Worm (Caenorhabditis elegans) whole organism, late embryonic: Measurements from ENCODE around the gene K06H7.1.

Source experiments
- C08G9.2 ChIP-seq: sonication (generic microtip); optimal IDR thresholded peaks from 2 replicates; lab custom pipeline; 2016; ENCODE audit warnings: mild to moderate bottlenecking, missing genetic modification characterization, moderate library complexity, missing compliant biosample characterization
- F13H6.1 ChIP-seq: sonication (generic microtip); optimal IDR thresholded peaks from 2 replicates; lab custom pipeline; 2016; ENCODE audit warnings: missing genetic modification characterization, missing compliant biosample characterization
- K09A11.1 ChIP-seq: sonication (generic microtip); optimal IDR thresholded peaks from 2 replicates; lab custom pipeline; 2017; ENCODE audit warnings: antibody characterized with exemption, mild to moderate bottlenecking, missing genetic modification characterization, missing compliant biosample characterization; ENCODE audit not compliant: insufficient read depth
- Y22D7AL.16 ChIP-seq: sonication (generic microtip); optimal IDR thresholded peaks from 2 replicates; lab custom pipeline; 2016; ENCODE audit warnings: missing genetic modification characterization, missing compliant biosample characterization
- ama-1 ChIP-seq: fragments of 150-350 bp; optimal IDR thresholded peaks from 2 replicates; lab custom pipeline; 2014
- ceh-19 ChIP-seq: fragments of 200-800 bp; sonication (Bioruptor generic); optimal IDR thresholded peaks from 2 replicates; lab custom pipeline; 2018; ENCODE audit warnings: mild to moderate bottlenecking, missing genetic modification characterization, missing compliant biosample characterization
- ceh-2 ChIP-seq: sonication (generic microtip); optimal IDR thresholded peaks from 2 replicates; lab custom pipeline; 2016; ENCODE audit warnings: missing genotype, missing genetic modification characterization, missing compliant biosample characterization
- ceh-24 ChIP-seq: sonication (generic microtip); optimal IDR thresholded peaks from 2 replicates; lab custom pipeline; 2016; ENCODE audit warnings: mild to moderate bottlenecking, missing genetic modification characterization, missing compliant biosample characterization
- ceh-34 ChIP-seq: sonication (generic microtip); optimal IDR thresholded peaks from 2 replicates; lab custom pipeline; 2016; ENCODE audit warnings: mild to moderate bottlenecking, missing genetic modification characterization, missing compliant biosample characterization
- ceh-48 ChIP-seq: sonication (generic microtip); optimal IDR thresholded peaks from 2 replicates; lab custom pipeline; 2016; ENCODE audit warnings: missing genetic modification characterization, inconsistent platforms, missing compliant biosample characterization
- ceh-6 ChIP-seq: fragments of 200-800 bp; sonication (Bioruptor generic); optimal IDR thresholded peaks from 2 replicates; lab custom pipeline; 2018; ENCODE audit warnings: mild to moderate bottlenecking, missing genetic modification characterization, missing compliant biosample characterization
- ceh-9 ChIP-seq: sonication (generic microtip); optimal IDR thresholded peaks from 2 replicates; lab custom pipeline; 2016; ENCODE audit warnings: mild to moderate bottlenecking, missing genetic modification characterization, inconsistent platforms, missing compliant biosample characterization
- dmd-4 ChIP-seq: sonication (generic microtip); optimal IDR thresholded peaks from 2 replicates; lab custom pipeline; 2016; ENCODE audit warnings: borderline replicate concordance, missing genetic modification characterization, missing compliant biosample characterization
- dve-1 ChIP-seq: sonication (generic microtip); optimal IDR thresholded peaks from 2 replicates; lab custom pipeline; 2017; ENCODE audit warnings: antibody characterized with exemption, mild to moderate bottlenecking, missing genetic modification characterization, missing compliant biosample characterization
- elt-2 ChIP-seq: sonication (generic microtip); optimal IDR thresholded peaks from 2 replicates; lab custom pipeline; 2016; ENCODE audit warnings: missing genetic modification reagents, missing genetic modification characterization, missing compliant biosample characterization
- elt-4 ChIP-seq: sonication (generic microtip); optimal IDR thresholded peaks from 2 replicates; lab custom pipeline; 2016; ENCODE audit warnings: missing genetic modification characterization, missing compliant biosample characterization
- ets-4 ChIP-seq: sonication (generic microtip); optimal IDR thresholded peaks from 2 replicates; lab custom pipeline; 2016; ENCODE audit warnings: missing genetic modification characterization, missing compliant biosample characterization
- eyg-1 ChIP-seq: sonication (generic microtip); optimal IDR thresholded peaks from 2 replicates; lab custom pipeline; 2016; ENCODE audit warnings: missing genotype, missing genetic modification characterization, missing compliant biosample characterization
- fkh-10 ChIP-seq: fragments of 150-350 bp; optimal IDR thresholded peaks from 2 replicates; lab custom pipeline; 2014; ENCODE audit warnings: missing biosample characterization, missing genetic modification reagents, missing genetic modification characterization
- fkh-6 ChIP-seq: sonication (generic microtip); optimal IDR thresholded peaks from 2 replicates; lab custom pipeline; 2016; ENCODE audit warnings: missing genetic modification characterization, missing compliant biosample characterization
- gmeb-2 ChIP-seq: sonication (generic microtip); optimal IDR thresholded peaks from 2 replicates; lab custom pipeline; 2016; ENCODE audit warnings: missing genetic modification characterization, inconsistent platforms, missing compliant biosample characterization
- hlh-13 ChIP-seq: fragments of 200-800 bp; sonication (Bioruptor generic); optimal IDR thresholded peaks from 2 replicates; lab custom pipeline; 2018; ENCODE audit warnings: mild to moderate bottlenecking, missing genetic modification characterization, missing compliant biosample characterization
- hlh-30 ChIP-seq: sonication (generic microtip); optimal IDR thresholded peaks from 2 replicates; lab custom pipeline; 2017; ENCODE audit warnings: antibody characterized with exemption, missing genetic modification characterization, missing compliant biosample characterization; ENCODE audit not compliant: insufficient read depth
- hlh-6 ChIP-seq: sonication (generic microtip); optimal IDR thresholded peaks from 2 replicates; lab custom pipeline; 2016; ENCODE audit warnings: missing genotype, missing genetic modification characterization, missing compliant biosample characterization
- hlh-8 ChIP-seq: sonication (generic microtip); optimal IDR thresholded peaks from 2 replicates; lab custom pipeline; 2016; ENCODE audit warnings: missing genotype, missing genetic modification characterization, missing compliant biosample characterization
- lim-6 ChIP-seq: sonication (generic microtip); optimal IDR thresholded peaks from 2 replicates; lab custom pipeline; 2016; ENCODE audit warnings: missing genetic modification characterization, missing compliant biosample characterization
- mec-3 ChIP-seq: sonication (generic microtip); optimal IDR thresholded peaks from 2 replicates; lab custom pipeline; 2016; ENCODE audit warnings: borderline replicate concordance, missing genetic modification characterization, missing compliant biosample characterization
- npax-4 ChIP-seq: sonication (generic microtip); optimal IDR thresholded peaks from 2 replicates; lab custom pipeline; 2016; ENCODE audit warnings: missing genetic modification characterization, missing compliant biosample characterization
- odd-2 ChIP-seq: sonication (generic microtip); optimal IDR thresholded peaks from 2 replicates; lab custom pipeline; 2017; ENCODE audit warnings: antibody characterized with exemption, mild to moderate bottlenecking, missing genetic modification characterization, missing compliant biosample characterization
- pax-1 ChIP-seq: fragments of 150-350 bp; optimal IDR thresholded peaks from 2 replicates; lab custom pipeline; 2014; ENCODE audit warnings: missing biosample characterization, missing genetic modification characterization
- pha-2 ChIP-seq: sonication (generic microtip); optimal IDR thresholded peaks from 2 replicates; lab custom pipeline; 2017; ENCODE audit warnings: mild to moderate bottlenecking, missing genetic modification characterization, missing compliant biosample characterization
- pha-4 ChIP-seq: fragments of 150-350 bp; optimal IDR thresholded peaks from 2 replicates; lab custom pipeline; 2018; ENCODE audit warnings: missing biosample characterization, missing genetic modification reagents, missing genetic modification characterization
- pqm-1 ChIP-seq: sonication (generic microtip); optimal IDR thresholded peaks from 2 replicates; lab custom pipeline; 2016; ENCODE audit warnings: missing genetic modification characterization, missing compliant biosample characterization
- pros-1 ChIP-seq: fragments of 150-350 bp; optimal IDR thresholded peaks from 2 replicates; lab custom pipeline; 2014; ENCODE audit warnings: missing biosample characterization, missing genetic modification reagents, missing genetic modification characterization
- ref-2 ChIP-seq: sonication (generic microtip); optimal IDR thresholded peaks from 2 replicates; lab custom pipeline; 2016; ENCODE audit warnings: missing genetic modification characterization, missing compliant biosample characterization
- sdc-2 ChIP-seq: sonication (generic microtip); optimal IDR thresholded peaks from 2 replicates; lab custom pipeline; 2016; ENCODE audit warnings: missing genotype, missing genetic modification characterization, missing compliant biosample characterization
- sox-2 ChIP-seq: fragments of 200-800 bp; sonication (Bioruptor generic); IDR thresholded peaks from 2 replicates; pipeline ENCODE4 v1.3.6; 2022; ENCODE audit warnings: missing genetic modification reagents, missing genetic modification characterization, missing compliant biosample characterization
- syd-9 ChIP-seq: sonication (generic microtip); optimal IDR thresholded peaks from 2 replicates; lab custom pipeline; 2016; ENCODE audit warnings: mild to moderate bottlenecking, missing genetic modification characterization, moderate library complexity, missing compliant biosample characterization
- tbx-7 ChIP-seq: sonication (generic microtip); optimal IDR thresholded peaks from 2 replicates; lab custom pipeline; 2016; ENCODE audit warnings: missing genotype, missing genetic modification characterization, missing compliant biosample characterization
- ttx-3 ChIP-seq: sonication (generic microtip); optimal IDR thresholded peaks from 2 replicates; lab custom pipeline; 2016; ENCODE audit warnings: missing genetic modification reagents, missing genetic modification characterization, missing compliant biosample characterization
- unc-3 ChIP-seq, 2 experiments: fragments of 200-800 bp in 1 of 2; sonication (Bioruptor generic) in 1 of 2; sonication (generic microtip) in 1 of 2; conservative IDR thresholded peaks in 1 of 2; optimal IDR thresholded peaks in 1 of 2; 2 replicates each; pipeline versions ENCODE4 v1.3.6 to Lab custom; 2016 to 2022; ENCODE audit warnings: missing compliant biosample characterization in 2 of 2, missing genetic modification characterization in 2 of 2, missing genetic modification reagents in 1 of 2
- unc-42 ChIP-seq: sonication (generic microtip); optimal IDR thresholded peaks from 2 replicates; lab custom pipeline; 2016; ENCODE audit warnings: missing genotype, missing genetic modification characterization, missing compliant biosample characterization
- unc-55 ChIP-seq: sonication (generic microtip); optimal IDR thresholded peaks from 2 replicates; lab custom pipeline; 2017; ENCODE audit warnings: missing biosample characterization, missing genetic modification reagents, missing genetic modification characterization
- unc-86 ChIP-seq: sonication (generic microtip); optimal IDR thresholded peaks from 2 replicates; lab custom pipeline; 2016; ENCODE audit warnings: missing genetic modification characterization, missing compliant biosample characterization
- zip-5 ChIP-seq: sonication (generic microtip); optimal IDR thresholded peaks from 2 replicates; lab custom pipeline; 2016; ENCODE audit warnings: missing genetic modification characterization, missing compliant biosample characterization
- ztf-16 ChIP-seq: sonication (generic microtip); optimal IDR thresholded peaks from 2 replicates; lab custom pipeline; 2017; ENCODE audit warnings: missing genetic modification characterization, missing compliant biosample characterization

K06H7.1 gene

DNA sequence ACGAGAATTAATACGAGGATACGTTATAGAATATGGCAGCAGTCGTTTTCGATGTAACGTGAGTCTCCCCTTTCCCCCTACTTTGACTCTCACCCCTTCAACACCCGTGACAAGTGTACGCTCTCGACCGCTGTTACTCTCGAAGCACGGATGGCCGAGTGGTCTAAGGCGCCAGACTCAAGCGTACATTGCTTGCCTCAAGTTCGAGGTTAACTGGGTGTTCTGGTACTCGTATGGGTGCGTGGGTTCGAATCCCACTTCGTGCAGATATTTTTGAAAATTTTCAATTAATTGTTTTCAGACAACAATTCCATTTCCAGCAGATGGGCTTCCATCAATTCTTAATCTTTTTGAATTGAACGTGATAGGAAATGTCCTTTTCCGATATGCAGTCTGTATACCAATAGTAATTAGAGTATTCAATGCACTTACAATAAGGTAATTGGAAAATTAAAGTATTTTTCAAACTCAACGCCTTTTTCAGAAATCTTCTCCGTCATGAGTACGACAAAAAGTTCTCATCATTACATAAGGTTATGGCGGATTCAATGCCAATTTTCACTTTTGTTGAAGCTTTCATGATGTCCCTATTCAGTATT lies 10.4 kb downstream of the K06H7.1 start (continued):
- no peak for TF ChIP-seq mec-3 (tag; lab: Kevin White, UChicago)
- TF ChIP-seq unc-3 (GFP tag; conservative IDR thresholded peaks at IDR 0.05; lab: Robert Waterston, UW), result no peak; the same call in 1 of the 2 replicates
- TF ChIP-seq unc-3 (tag; optimal IDR thresholded peaks at IDR 0.05; lab: Kevin White, UChicago), result peak; percentile 59
- no peak for TF ChIP-seq ama-1 (lab: Kevin White, UChicago)
- TF ChIP-seq elt-4 (tag; lab: Kevin White, UChicago), result no peak
- TF ChIP-seq pax-1 (tag; lab: Kevin White, UChicago), result no peak
- peak; percentile 70 for TF ChIP-seq elt-2 (tag; lab: Kevin White, UChicago)
- TF ChIP-seq ztf-16 (tag; lab: Kevin White, UChicago), result peak; percentile 80
- TF ChIP-seq hlh-30, result peak; percentile 65
- TF ChIP-seq pqm-1 (tag; lab: Kevin White, UChicago), result peak; percentile 22
- peak; percentile 23 for TF ChIP-seq dmd-4
- TF ChIP-seq lim-6 (tag; lab: Kevin White, UChicago), result no peak
- peak; percentile 30 for TF ChIP-seq Y22D7AL.16 (tag; lab: Kevin White, UChicago)
- TF ChIP-seq sox-2 (GFP tag; lab: Robert Waterston, UW), result peak; percentile 71
- peak; percentile 18 for TF ChIP-seq hlh-13 (GFP tag; lab: Kevin White, UChicago)
- TF ChIP-seq C08G9.2 (tag; lab: Kevin White, UChicago), result peak; percentile 58
- no peak for TF ChIP-seq unc-55
- TF ChIP-seq ref-2, result peak; percentile 88
- TF ChIP-seq hlh-8 (tag; lab: Kevin White, UChicago), result peak; percentile 60
- TF ChIP-seq hlh-6 (tag; lab: Kevin White, UChicago), result peak; percentile 88
- peak; percentile 43 for TF ChIP-seq K09A11.1 (tag; lab: Kevin White, UChicago)
- TF ChIP-seq ceh-19, result peak; percentile 78
- TF ChIP-seq ceh-48, result peak; percentile 67
- no peak for TF ChIP-seq ceh-9 (tag; lab: Kevin White, UChicago)
- TF ChIP-seq pha-4 (tag; lab: Kevin White, UChicago), result no peak
- TF ChIP-seq tbx-7 (tag; lab: Kevin White, UChicago), result peak; percentile 32
- TF ChIP-seq pros-1 (tag; lab: Kevin White, UChicago), result no peak
- peak; percentile 43 for TF ChIP-seq pha-2 (tag; lab: Kevin White, UChicago)
- peak; percentile 71 for TF ChIP-seq sdc-2 (tag; lab: Kevin White, UChicago)
- peak; percentile 73 for TF ChIP-seq ceh-2 (tag; lab: Kevin White, UChicago)
- no peak for TF ChIP-seq ets-4
- peak; percentile 41 for TF ChIP-seq dve-1 (tag; lab: Kevin White, UChicago)
- TF ChIP-seq fkh-6 (tag; lab: Kevin White, UChicago), result peak; percentile 78
- no peak for TF ChIP-seq F13H6.1 (tag; lab: Kevin White, UChicago)
- peak; percentile 54 for TF ChIP-seq odd-2 (tag; lab: Kevin White, UChicago)
- TF ChIP-seq fkh-10 (GFP tag; lab: Kevin White, UChicago), result peak; percentile 41
- TF ChIP-seq unc-42 (tag; lab: Kevin White, UChicago), result peak; percentile 53
- TF ChIP-seq ceh-24 (tag; lab: Kevin White, UChicago), result peak; percentile 17
- TF ChIP-seq ceh-34 (tag; lab: Kevin White, UChicago), result peak; percentile 83
- peak; percentile 71 for TF ChIP-seq eyg-1 (tag; lab: Kevin White, UChicago)
- TF ChIP-seq syd-9 (tag; lab: Kevin White, UChicago), result peak; percentile 78
- peak; percentile 58 for TF ChIP-seq zip-5 (tag; lab: Kevin White, UChicago)
- peak; percentile 29 for TF ChIP-seq npax-4 (tag; lab: Kevin White, UChicago)
- peak; percentile 66 for TF ChIP-seq ttx-3 (tag; lab: Kevin White, UChicago)
- peak; percentile 76 for TF ChIP-seq gmeb-2 (tag; lab: Kevin White, UChicago)
- peak; percentile 81 for TF ChIP-seq ceh-6
- TF ChIP-seq unc-86 (tag; lab: Kevin White, UChicago), result peak; percentile 33
